Worm (Caenorhabditis elegans) whole organism, L1 larva: ENCODE data around the gene ugt-33.

Experiments used
- C04F5.9 ChIP-seq: sonication (generic microtip); optimal IDR thresholded peaks from 2 replicates; lab custom pipeline; 2016; ENCODE audit warnings: missing genetic modification characterization, missing compliant biosample characterization
- C34B4.2 ChIP-seq: sonication (generic microtip); optimal IDR thresholded peaks from 2 replicates; lab custom pipeline; 2017; ENCODE audit warnings: mild to moderate bottlenecking, missing genetic modification characterization, missing compliant biosample characterization
- Y116A8C.19 ChIP-seq: sonication (generic microtip); optimal IDR thresholded peaks from 2 replicates; lab custom pipeline; 2016; ENCODE audit warnings: missing compliant biosample characterization, missing genetic modification characterization, borderline replicate concordance
- alr-1 ChIP-seq: fragments of 200-800 bp; sonication (Bioruptor generic); optimal IDR thresholded peaks from 2 replicates; lab custom pipeline; 2018; ENCODE audit warnings: borderline replicate concordance, mild to moderate bottlenecking, missing genetic modification characterization, missing compliant biosample characterization
- ama-1 ChIP-seq: fragments of 150-350 bp; optimal IDR thresholded peaks from 2 replicates; lab custom pipeline; 2014
- blmp-1 ChIP-seq: fragments of 150-350 bp; optimal IDR thresholded peaks from 2 replicates; lab custom pipeline; 2014; ENCODE audit warnings: missing biosample characterization, missing genetic modification characterization
- ceh-8 ChIP-seq: fragments of 200-800 bp; sonication (Bioruptor generic); optimal IDR thresholded peaks from 2 replicates; lab custom pipeline; 2018; ENCODE audit warnings: mild to moderate bottlenecking, missing genetic modification characterization, moderate library complexity, missing compliant biosample characterization
- ceh-82 ChIP-seq, 3 experiments: fragments of 150-350 bp in 1 of 3; sonication (generic microtip) in 2 of 3; optimal IDR thresholded peaks; 2 replicates each; lab custom pipeline; 2014 to 2017; ENCODE audit warnings: missing biosample characterization in 3 of 3, missing genetic modification characterization in 3 of 3
- ceh-88 ChIP-seq: fragments of 200-800 bp; sonication (Bioruptor generic); IDR thresholded peaks from 2 replicates; pipeline ENCODE4 v1.3.6; 2022; ENCODE audit warnings: missing genetic modification characterization, missing compliant biosample characterization
- ceh-90 ChIP-seq: sonication (generic microtip); optimal IDR thresholded peaks from 2 replicates; lab custom pipeline; 2016; ENCODE audit warnings: missing genetic modification characterization, missing compliant biosample characterization
- dpl-1 ChIP-seq, 3 experiments: fragments of 150-350 bp in 2 of 3; sonication (generic microtip) in 1 of 3; optimal IDR thresholded peaks; 2 replicates each; lab custom pipeline; 2014 to 2017; ENCODE audit warnings: missing biosample characterization in 3 of 3, missing genetic modification characterization in 3 of 3, missing genetic modification reagents in 3 of 3
- dsc-1 ChIP-seq: sonication (generic microtip); optimal IDR thresholded peaks from 2 replicates; lab custom pipeline; 2016; ENCODE audit warnings: mild to moderate bottlenecking, missing genetic modification characterization, missing compliant biosample characterization
- efl-1 ChIP-seq, 4 experiments: fragments of 150-350 bp; optimal IDR thresholded peaks in 3 of 4; peaks in 1 of 4; 1 replicate in 1 of 4; 2 replicates in 3 of 4; lab custom pipeline; 2014; ENCODE audit warnings: missing biosample characterization in 2 of 4, missing genetic modification characterization in 2 of 4, missing genetic modification reagents in 2 of 4
- egl-13 ChIP-seq: sonication (generic microtip); optimal IDR thresholded peaks from 2 replicates; lab custom pipeline; 2016; ENCODE audit warnings: missing genotype, missing genetic modification reagents, missing genetic modification characterization, missing compliant biosample characterization
- egl-27 ChIP-seq, 2 experiments: fragments of 150-350 bp in 1 of 2; sonication (generic microtip); optimal IDR thresholded peaks; 3 replicates each; lab custom pipeline; 2017 to 2018; ENCODE audit warnings: missing biosample characterization in 2 of 2, missing genetic modification characterization in 2 of 2, missing genetic modification reagents in 2 of 2
- elt-2 ChIP-seq: sonication (generic microtip); optimal IDR thresholded peaks from 2 replicates; lab custom pipeline; 2016; ENCODE audit warnings: missing genetic modification characterization, mild to moderate bottlenecking, inconsistent platforms, missing compliant biosample characterization, missing genetic modification reagents
- elt-3 ChIP-seq, 6 experiments: fragments of 150-350 bp in 1 of 6; sonication (generic microtip); optimal IDR thresholded peaks; 2 replicates each; lab custom pipeline; 2017 to 2018; ENCODE audit warnings: missing biosample characterization in 6 of 6, missing genetic modification characterization in 6 of 6, inconsistent platforms in 1 of 6
- fkh-8 ChIP-seq: sonication (generic microtip); optimal IDR thresholded peaks from 2 replicates; lab custom pipeline; 2016; ENCODE audit warnings: mild to moderate bottlenecking, missing genetic modification characterization, missing compliant biosample characterization
- fos-1 ChIP-seq: fragments of 150-350 bp; optimal IDR thresholded peaks from 2 replicates; lab custom pipeline; 2014; ENCODE audit warnings: missing biosample characterization, missing genetic modification characterization
- hlh-17 ChIP-seq: fragments of 200-800 bp; sonication (Bioruptor generic); optimal IDR thresholded peaks from 2 replicates; lab custom pipeline; 2018; ENCODE audit warnings: missing genetic modification characterization, mild to moderate bottlenecking, missing compliant biosample characterization, moderate library complexity, borderline replicate concordance
- hpl-2 ChIP-seq: fragments of 150-350 bp; optimal IDR thresholded peaks from 2 replicates; lab custom pipeline; 2014; ENCODE audit warnings: missing biosample characterization, missing genetic modification reagents, missing genetic modification characterization
- lin-14 ChIP-seq: fragments of 200-800 bp; sonication (Bioruptor generic); optimal IDR thresholded peaks from 2 replicates; lab custom pipeline; 2018; ENCODE audit warnings: mild to moderate bottlenecking, missing genetic modification characterization, moderate library complexity, missing compliant biosample characterization
- lin-35 ChIP-seq, 2 experiments: fragments of 150-350 bp; optimal IDR thresholded peaks; 2 replicates each; lab custom pipeline; 2014; ENCODE audit warnings: missing biosample characterization in 2 of 2, missing genetic modification characterization in 2 of 2, missing genetic modification reagents in 2 of 2
- lsy-2 ChIP-seq, 2 experiments: fragments of 150-350 bp; optimal IDR thresholded peaks; 2 replicates each; lab custom pipeline; 2014; ENCODE audit warnings: missing biosample characterization in 2 of 2, missing genetic modification characterization in 2 of 2
- mdl-1 ChIP-seq, 2 experiments: fragments of 150-350 bp; optimal IDR thresholded peaks; 2 replicates each; lab custom pipeline; 2014 to 2017; ENCODE audit warnings: missing biosample characterization in 2 of 2, missing genetic modification characterization in 2 of 2, inconsistent platforms in 1 of 2
- mef-2 ChIP-seq: fragments of 150-350 bp; optimal IDR thresholded peaks from 2 replicates; lab custom pipeline; 2014; ENCODE audit warnings: missing biosample characterization, missing genetic modification characterization
- mep-1 ChIP-seq: fragments of 150-350 bp; optimal IDR thresholded peaks from 2 replicates; lab custom pipeline; 2014; ENCODE audit warnings: missing biosample characterization, missing genetic modification characterization
- nhr-19 ChIP-seq: fragments of 200-800 bp; sonication (Bioruptor generic); conservative IDR thresholded peaks from 2 replicates; pipeline ENCODE4 v1.3.6; 2022; ENCODE audit warnings: missing genetic modification characterization, missing compliant biosample characterization
- nhr-20 ChIP-seq: sonication (generic microtip); optimal IDR thresholded peaks from 2 replicates; lab custom pipeline; 2016; ENCODE audit warnings: mild to moderate bottlenecking, missing genetic modification characterization, missing compliant biosample characterization
- nhr-71 ChIP-seq: sonication (generic microtip); optimal IDR thresholded peaks from 2 replicates; lab custom pipeline; 2016; ENCODE audit warnings: mild to moderate bottlenecking, missing genetic modification characterization, moderate library complexity, missing compliant biosample characterization
- nhr-85 ChIP-seq: sonication (generic microtip); peaks from one replicate; lab custom pipeline; 2016; ENCODE audit warnings: missing genetic modification characterization, inconsistent platforms, missing compliant biosample characterization
- nhr-90 ChIP-seq: sonication (generic microtip); optimal IDR thresholded peaks from 2 replicates; lab custom pipeline; 2016; ENCODE audit warnings: mild to moderate bottlenecking, missing genetic modification characterization, missing compliant biosample characterization; ENCODE audit not compliant: poor library complexity
- rnt-1 ChIP-seq: sonication (generic microtip); optimal IDR thresholded peaks from 2 replicates; lab custom pipeline; 2016; ENCODE audit warnings: mild to moderate bottlenecking, missing genetic modification characterization, moderate library complexity, missing compliant biosample characterization
- snu-23 ChIP-seq: sonication (generic microtip); optimal IDR thresholded peaks from 2 replicates; lab custom pipeline; 2016; ENCODE audit warnings: missing genetic modification characterization, missing compliant biosample characterization
- tbx-2 ChIP-seq: sonication (generic microtip); optimal IDR thresholded peaks from 2 replicates; lab custom pipeline; 2016; ENCODE audit warnings: missing genetic modification characterization, missing compliant biosample characterization
- tlp-1 ChIP-seq: fragments of 150-350 bp; optimal IDR thresholded peaks from 2 replicates; lab custom pipeline; 2014; ENCODE audit warnings: missing biosample characterization, missing genetic modification characterization
- unc-30 ChIP-seq: sonication (generic microtip); optimal IDR thresholded peaks from 2 replicates; lab custom pipeline; 2017; ENCODE audit warnings: missing biosample characterization, missing genetic modification characterization
- unc-62 ChIP-seq: fragments of 150-350 bp; optimal IDR thresholded peaks from 2 replicates; lab custom pipeline; 2014; ENCODE audit warnings: missing biosample characterization, missing genetic modification reagents, missing genetic modification characterization
- unc-86 ChIP-seq: sonication (generic microtip); optimal IDR thresholded peaks from 2 replicates; lab custom pipeline; 2016; ENCODE audit warnings: missing genetic modification characterization, missing compliant biosample characterization
- unc-98 ChIP-seq: fragments of 200-800 bp; sonication (Bioruptor generic); IDR thresholded peaks from 2 replicates; pipeline ENCODE4 v1.3.6; 2022; ENCODE audit warnings: missing genetic modification characterization, missing compliant biosample characterization
- ztf-4 ChIP-seq: fragments of 150-350 bp; optimal IDR thresholded peaks from 2 replicates; lab custom pipeline; 2014; ENCODE audit warnings: missing biosample characterization, missing genetic modification characterization

ugt-33 gene

DNA sequence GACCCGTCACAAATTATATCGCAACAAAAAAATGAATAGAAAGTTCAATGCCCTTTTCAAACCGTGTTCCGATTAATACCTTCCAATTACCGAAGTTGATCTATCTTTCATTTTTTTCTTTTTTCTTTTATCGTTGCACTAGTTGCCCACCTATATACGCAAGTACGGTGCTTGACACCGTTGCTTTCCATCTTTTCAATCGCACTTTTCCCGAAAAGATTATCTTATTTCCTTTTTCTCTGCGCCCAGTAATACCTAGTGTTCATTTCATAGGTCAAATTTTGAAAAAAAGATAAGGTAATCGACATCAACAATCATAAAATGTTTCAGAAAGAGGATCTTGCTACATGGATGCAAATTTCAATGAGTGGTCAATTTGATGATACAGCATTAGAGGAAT is 36.4 kb downstream of the ugt-33 start:
- TF ChIP-seq blmp-1 (tag; lab: Kevin White, UChicago) = peak; percentile 93
- TF ChIP-seq egl-27 (tag; optimal IDR thresholded peaks at IDR 0.05; lab: Kevin White, UChicago) = no peak

DNA sequence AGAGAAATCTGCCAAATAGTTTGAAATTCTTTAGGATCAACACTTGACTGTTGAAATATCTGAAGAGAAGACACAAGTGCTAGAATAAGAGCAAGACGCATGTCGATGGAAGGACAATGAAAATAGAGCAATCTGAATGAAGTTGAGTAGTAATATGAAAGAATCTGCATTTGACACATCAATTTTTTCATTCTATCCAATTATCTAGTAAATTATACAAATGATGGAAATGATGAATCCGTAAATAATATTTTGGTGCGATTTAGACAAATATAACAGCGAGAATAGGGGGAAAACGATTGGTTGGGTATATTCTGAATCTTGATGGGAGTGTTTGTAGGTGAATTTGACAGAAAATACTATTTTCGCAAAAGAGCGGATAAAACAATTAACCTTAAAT is 39.5 kb downstream of the ugt-33 start, which contains the start of gene txt-10:
TSS of gene txt-10 (minus strand) at position 101 of the 400 bp plus-strand sequence.
- no peak for TF ChIP-seq fos-1 (tag; lab: Kevin White, UChicago)
- TF ChIP-seq nhr-85 (tag; lab: Kevin White, UChicago) = no peak
- TF ChIP-seq dpl-1 (GFP tag; optimal IDR thresholded peaks at IDR 0.05; lab: Kevin White, UChicago) = no peak
- no peak for TF ChIP-seq rnt-1 (tag; lab: Kevin White, UChicago)

DNA sequence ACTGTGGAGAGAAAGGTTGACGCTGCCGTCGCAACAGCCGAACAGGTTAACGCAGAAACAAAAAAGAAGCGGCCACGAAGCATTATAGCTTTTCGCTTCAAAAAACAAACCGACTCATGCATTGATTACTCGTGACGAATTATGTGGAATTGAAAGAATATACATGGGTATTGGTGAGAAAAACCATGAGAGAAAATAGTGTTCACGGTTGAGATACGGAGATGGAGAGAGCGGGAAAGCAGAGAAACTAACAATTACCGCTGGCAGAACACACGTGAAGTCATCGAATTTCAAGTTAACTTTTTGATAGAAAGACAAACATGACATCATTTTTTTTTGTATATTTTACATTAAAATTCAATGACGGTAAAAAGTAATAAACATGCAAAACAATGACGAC is 42.1 kb downstream of the ugt-33 start:
- no peak for TF ChIP-seq hlh-17 (GFP tag; lab: Kevin White, UChicago)
- TF ChIP-seq ztf-4 (tag; lab: Kevin White, UChicago) = no peak
- peak in 1 of 6 experiments; percentile 17 for TF ChIP-seq elt-3 (tag; optimal IDR thresholded peaks at IDR 0.05; lab: Kevin White, UChicago)
- TF ChIP-seq blmp-1 (tag; lab: Kevin White, UChicago) = peak; percentile 44
- peak; percentile 42 for TF ChIP-seq mep-1 (tag; lab: Kevin White, UChicago)
- peak; percentile 53 for TF ChIP-seq nhr-20 (tag; lab: Kevin White, UChicago)
- TF ChIP-seq lin-35 (GFP tag; optimal IDR thresholded peaks at IDR 0.05; lab: Kevin White, UChicago) = peak; percentile 7 to 56
- no peak for TF ChIP-seq unc-30 (tag; lab: Kevin White, UChicago)
- no peak for TF ChIP-seq ceh-88 (GFP tag; lab: Robert Waterston, UW)
- TF ChIP-seq lin-14 = peak; percentile 62
- peak; percentile 58 for TF ChIP-seq ama-1
- peak; percentile 63 for TF ChIP-seq nhr-71 (tag; lab: Kevin White, UChicago)
- TF ChIP-seq nhr-90 (tag; lab: Kevin White, UChicago) = peak; percentile 24
- TF ChIP-seq Y116A8C.19 = no peak
- TF ChIP-seq dpl-1 (GFP tag; optimal IDR thresholded peaks at IDR 0.05; lab: Kevin White, UChicago) = peak in 2 of 3 experiments; percentile 14 to 35
- no peak for TF ChIP-seq hpl-2 (GFP tag; lab: Kevin White, UChicago)
- TF ChIP-seq mdl-1 (tag; optimal IDR thresholded peaks at IDR 0.05; lab: Kevin White, UChicago) = peak in 1 of 2 experiments; percentile 31
- TF ChIP-seq fkh-8 (tag; lab: Kevin White, UChicago) = peak; percentile 50
- peak; percentile 16 for TF ChIP-seq rnt-1 (tag; lab: Kevin White, UChicago)
- TF ChIP-seq snu-23 (GFP tag; lab: Kevin White, UChicago) = peak; percentile 45
- TF ChIP-seq efl-1 (optimal IDR thresholded peaks at IDR 0.05; lab: Kevin White, UChicago) = peak in 1 of 2 experiments; percentile 27
- TF ChIP-seq efl-1 (GFP tag; optimal IDR thresholded peaks at IDR 0.05 in 1 of 2; lab: Kevin White, UChicago) = peak; percentile 13 to 93
- TF ChIP-seq elt-2 (tag; lab: Kevin White, UChicago) = peak; percentile 17
- no peak for TF ChIP-seq tbx-2 (tag; lab: Kevin White, UChicago)

DNA sequence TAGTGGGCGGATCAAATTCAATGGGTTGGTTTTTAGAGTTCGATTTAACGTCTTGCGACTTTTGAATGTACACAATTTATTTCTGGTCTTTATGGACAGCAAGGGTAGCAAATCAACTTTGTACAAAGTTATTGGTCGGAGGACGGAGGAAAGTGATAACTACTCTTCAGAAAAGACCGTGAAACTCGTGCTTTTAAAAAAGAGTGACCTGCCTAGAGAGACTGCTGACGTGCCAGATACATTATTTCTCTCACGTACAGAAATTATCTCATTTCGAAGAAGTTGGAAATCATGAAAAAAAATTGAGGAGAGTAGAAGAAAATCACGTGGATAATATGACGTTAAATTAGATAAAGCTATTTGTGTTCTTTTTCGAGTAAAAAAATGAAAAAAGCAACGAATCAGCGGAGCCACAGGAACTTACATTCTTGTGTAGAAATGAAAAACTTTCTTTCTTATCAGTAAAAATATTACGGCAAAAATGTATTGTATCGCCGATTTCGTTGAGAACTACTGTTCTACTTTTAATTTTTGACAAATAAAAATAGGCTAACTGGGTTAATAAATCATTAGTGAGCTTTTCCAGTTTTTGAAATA is 43.0 kb downstream of the ugt-33 start, which contains the start of gene ppm-1.A:
TSS of gene ppm-1.A (minus strand) at position 294 of the 597 bp plus-strand sequence.
- no peak for TF ChIP-seq mef-2
- TF ChIP-seq mep-1 (tag; lab: Kevin White, UChicago) = peak; percentile 29
- TF ChIP-seq dsc-1 (tag; lab: Kevin White, UChicago) = no peak
- TF ChIP-seq alr-1 (tag; lab: Kevin White, UChicago) = no peak
- no peak for TF ChIP-seq unc-62
- no peak for TF ChIP-seq ztf-4 (tag; lab: Kevin White, UChicago)
- TF ChIP-seq ceh-8 = no peak
- peak; percentile 45 for TF ChIP-seq snu-23 (GFP tag; lab: Kevin White, UChicago)
- TF ChIP-seq efl-1 (optimal IDR thresholded peaks at IDR 0.05; lab: Kevin White, UChicago) = peak in 1 of 2 experiments; percentile 7
- peak in 1 of 2 experiments; percentile 83 for TF ChIP-seq efl-1 (GFP tag; optimal IDR thresholded peaks at IDR 0.05 in 1 of 2; lab: Kevin White, UChicago)
- TF ChIP-seq C34B4.2 (tag; lab: Kevin White, UChicago) = no peak
- peak; percentile 1 for TF ChIP-seq rnt-1 (tag; lab: Kevin White, UChicago)
- no peak for TF ChIP-seq unc-86 (tag; lab: Kevin White, UChicago)
- peak; percentile 54 for TF ChIP-seq lin-14
- TF ChIP-seq ceh-82 (tag; optimal IDR thresholded peaks at IDR 0.05; lab: Kevin White, UChicago) = no peak
- peak; percentile 57 for TF ChIP-seq nhr-71 (tag; lab: Kevin White, UChicago)
- TF ChIP-seq egl-13 = no peak
- TF ChIP-seq tlp-1 (tag; lab: Kevin White, UChicago) = no peak
- no peak; the same call in 1 of the 2 replicates for TF ChIP-seq nhr-19 (GFP tag; lab: Robert Waterston, UW)
- peak; percentile 73 for TF ChIP-seq blmp-1 (tag; lab: Kevin White, UChicago)
- TF ChIP-seq C04F5.9 = no peak
- peak; percentile 70 for TF ChIP-seq nhr-20 (tag; lab: Kevin White, UChicago)
- TF ChIP-seq ama-1 = peak; percentile 28
- peak in 1 of 3 experiments; percentile 50 for TF ChIP-seq dpl-1 (GFP tag; optimal IDR thresholded peaks at IDR 0.05; lab: Kevin White, UChicago)
- no peak for TF ChIP-seq hpl-2 (GFP tag; lab: Kevin White, UChicago)
- TF ChIP-seq elt-3 (tag; optimal IDR thresholded peaks at IDR 0.05; lab: Kevin White, UChicago) = peak in 2 of 6 experiments; percentile 14 to 60
- no peak for TF ChIP-seq ceh-90 (tag; lab: Kevin White, UChicago)
- TF ChIP-seq unc-98 (GFP tag; lab: Robert Waterston, UW) = no peak
- peak; percentile 1 to 28 for TF ChIP-seq lsy-2 (tag; optimal IDR thresholded peaks at IDR 0.05; lab: Kevin White, UChicago)
